Fruit fly (Drosophila melanogaster): ENCODE data around the gene CG8003.

Gene CG8003

dm6 chr3L:10711352-10711751 is 50.1 kb downstream of the CG8003 start:
- TF ChIP-seq lbe (GFP tag; optimal IDR thresholded peaks at IDR 0.05) (peak; percentile 72), lmd (GFP tag; IDR thresholded peaks at IDR 0.05) (no peak), tin (GFP tag; optimal IDR thresholded peaks at IDR 0.05) (no peak), corto (GFP tag; optimal IDR thresholded peaks at IDR 0.05) (peak; percentile 42)

DNA sequence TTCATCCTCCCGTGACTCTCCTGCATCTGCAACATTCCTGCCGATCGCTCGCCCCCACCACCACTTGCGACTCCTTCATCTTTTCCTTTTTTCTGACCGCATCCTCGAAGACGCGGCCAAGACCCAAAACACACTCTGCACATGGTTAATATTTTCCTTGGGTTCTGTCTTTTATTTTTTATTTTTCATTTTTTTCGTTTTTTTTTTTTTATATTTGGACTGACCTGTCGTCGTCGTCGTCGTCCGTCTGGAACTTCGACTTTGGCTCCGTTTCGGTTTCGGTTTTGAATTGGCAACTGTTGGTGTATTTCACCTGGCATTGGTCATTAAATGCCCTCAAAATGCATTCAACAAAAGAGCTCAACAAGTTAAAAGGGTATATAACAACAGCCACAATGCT is 50.7 kb downstream of the CG8003 start:
- TF ChIP-seq Gsc (GFP tag; IDR thresholded peaks at IDR 0.05) (no peak), CG17328 (GFP tag; IDR thresholded peaks at IDR 0.05) (no peak), lola (GFP tag; optimal IDR thresholded peaks at IDR 0.05) (no peak), CG12219 (GFP tag; optimal IDR thresholded peaks at IDR 0.05) (no peak), run (tag; optimal IDR thresholded peaks at IDR 0.05) (no peak), BtbVII (GFP tag; optimal IDR thresholded peaks at IDR 0.05) (no peak), CG8388 (GFP tag; optimal IDR thresholded peaks at IDR 0.05) (no peak), ap (GFP tag; IDR thresholded peaks at IDR 0.05) (no peak), PHDP (tag; optimal IDR thresholded peaks at IDR 0.05) (no peak), Deaf1 (tag; optimal IDR thresholded peaks at IDR 0.05) (no peak)

All from whole organism, embryonic.